Fruit fly (Drosophila melanogaster) whole organism, wandering third instar larva: ENCODE measurements around the gene CG31904.

Source experiments
- CG32264 ChIP-seq: fragments of 200-800 bp; sonication (Bioruptor generic); optimal IDR thresholded peaks from 2 replicates; lab custom pipeline; 2016; ENCODE audit warnings: missing biosample characterization, missing genetic modification characterization
- CG9705 ChIP-seq: fragments of 200-800 bp; sonication (Bioruptor generic); optimal IDR thresholded peaks from 2 replicates; lab custom pipeline; 2018; ENCODE audit warnings: missing biosample characterization, mild to moderate bottlenecking, missing genetic modification characterization
- CrebA ChIP-seq: fragments of 200-800 bp; sonication (Bioruptor generic); optimal IDR thresholded peaks from 2 replicates; lab custom pipeline; 2016; ENCODE audit warnings: missing biosample characterization, mild to moderate bottlenecking, missing genetic modification characterization, borderline replicate concordance
- Dfd ChIP-seq: fragments of >200 bp; optimal IDR thresholded peaks from 2 replicates; lab custom pipeline; 2017; ENCODE audit warnings: missing biosample characterization, missing genetic modification characterization
- Dif ChIP-seq: fragments of 200-275, 200-300 bp; sonication (Bioruptor generic); optimal IDR thresholded peaks from 2 replicates; lab custom pipeline; 2018; ENCODE audit warnings: missing biosample characterization, missing genetic modification characterization; ENCODE audit not compliant: partially characterized antibody
- HLH106 ChIP-seq: fragments of 200-800 bp; optimal IDR thresholded peaks from 3 replicates; lab custom pipeline; 2019; ENCODE audit warnings: missing biosample characterization, mild to moderate bottlenecking, missing genetic modification characterization, moderate library complexity
- Hr78 ChIP-seq: fragments of >200 bp; optimal IDR thresholded peaks from 2 replicates; lab custom pipeline; 2017; ENCODE audit warnings: missing biosample characterization, missing genetic modification characterization
- Hr83 ChIP-seq: fragments of 200-300 bp; sonication (Bioruptor generic); optimal IDR thresholded peaks from 2 replicates; lab custom pipeline; 2016; ENCODE audit warnings: missing biosample characterization, mild to moderate bottlenecking, missing genetic modification characterization, moderate library complexity; ENCODE audit not compliant: poor library complexity, severe bottlenecking
- Mio ChIP-seq: sonication (Bioruptor generic); optimal IDR thresholded peaks from 2 replicates; lab custom pipeline; 2016; ENCODE audit warnings: missing biosample characterization, missing genetic modification characterization
- Myc ChIP-seq: fragments of >200 bp; optimal IDR thresholded peaks from 2 replicates; lab custom pipeline; 2017
- N ChIP-seq: fragments of >200 bp; optimal IDR thresholded peaks from 2 replicates; lab custom pipeline; 2018; ENCODE audit warnings: missing biosample characterization, missing external identifiers, missing genetic modification characterization
- OdsH ChIP-seq: fragments of 200-800 bp; sonication (Bioruptor generic); optimal IDR thresholded peaks from 2 replicates; lab custom pipeline; 2016; ENCODE audit warnings: missing biosample characterization, mild to moderate bottlenecking, missing genetic modification characterization
- Sp1 ChIP-seq: fragments of 200-800 bp; sonication (Bioruptor generic); optimal IDR thresholded peaks from 3 replicates; lab custom pipeline; 2019; ENCODE audit warnings: missing biosample characterization, mild to moderate bottlenecking, missing genetic modification characterization, moderate library complexity
- Vsx2 ChIP-seq: fragments of 200-300, 225-300 bp; sonication (Bioruptor generic); optimal IDR thresholded peaks from 2 replicates; lab custom pipeline; 2018; ENCODE audit warnings: missing biosample characterization, missing genetic modification characterization; ENCODE audit not compliant: partially characterized antibody
- br ChIP-seq: fragments of 200-800 bp; sonication (Bioruptor generic); optimal IDR thresholded peaks from 2 replicates; lab custom pipeline; 2016; ENCODE audit warnings: missing biosample characterization, missing genetic modification characterization
- brk ChIP-seq: fragments of 200-800 bp; sonication (Bioruptor generic); optimal IDR thresholded peaks from 2 replicates; lab custom pipeline; 2016; ENCODE audit warnings: missing biosample characterization, mild to moderate bottlenecking, missing genetic modification characterization
- dl ChIP-seq, 2 experiments: fragments of 175-275, 200-275 bp in 1 of 2; fragments of 200-275 bp in 1 of 2; sonication (Bioruptor generic); optimal IDR thresholded peaks; lab custom pipeline; 2018; ENCODE audit warnings: mild to moderate bottlenecking in 2 of 2, missing biosample characterization in 2 of 2, missing genetic modification characterization in 2 of 2, moderate library complexity in 2 of 2; ENCODE audit not compliant: partially characterized antibody in 2 of 2, insufficient read depth in 1 of 2
- dmrt93B ChIP-seq: fragments of 200-800 bp; sonication (Bioruptor generic); optimal IDR thresholded peaks from 2 replicates; lab custom pipeline; 2018; ENCODE audit warnings: missing biosample characterization, mild to moderate bottlenecking, missing genetic modification characterization
- ey ChIP-seq: fragments of 200-800 bp; sonication (Bioruptor generic); optimal IDR thresholded peaks from 2 replicates; lab custom pipeline; 2016; ENCODE audit warnings: missing biosample characterization, missing genetic modification characterization
- foxo ChIP-seq, 2 experiments: fragments of 200-800 bp; sonication (Bioruptor generic); optimal IDR thresholded peaks; 2 replicates in 1 of 2; 3 replicates in 1 of 2; lab custom pipeline; 2016 to 2017; ENCODE audit warnings: missing biosample characterization in 2 of 2, missing genetic modification characterization in 2 of 2
- fru ChIP-seq: fragments of 200-800 bp; sonication (Bioruptor generic); optimal IDR thresholded peaks from 3 replicates; lab custom pipeline; 2016; ENCODE audit warnings: missing biosample characterization, mild to moderate bottlenecking, missing genetic modification characterization
- h ChIP-seq: fragments of 200-800 bp; sonication (Bioruptor generic); optimal IDR thresholded peaks from 3 replicates; lab custom pipeline; 2016; ENCODE audit warnings: missing biosample characterization, mild to moderate bottlenecking, missing genetic modification characterization
- jim ChIP-seq: fragments of 175-275, 200-325 bp; sonication (Bioruptor generic); optimal IDR thresholded peaks from 2 replicates; lab custom pipeline; 2016; ENCODE audit warnings: missing biosample characterization, mild to moderate bottlenecking, missing genetic modification characterization
- lola ChIP-seq: fragments of >200 bp; optimal IDR thresholded peaks from 2 replicates; lab custom pipeline; 2017; ENCODE audit warnings: missing biosample characterization, missing genetic modification characterization
- pan ChIP-seq: fragments of >200 bp; optimal IDR thresholded peaks from 2 replicates; lab custom pipeline; 2017
- psq ChIP-seq: fragments of 200-800 bp; sonication (Bioruptor generic); optimal IDR thresholded peaks from 3 replicates; lab custom pipeline; 2017; ENCODE audit warnings: missing biosample characterization, mild to moderate bottlenecking, missing genetic modification characterization, moderate library complexity
- sv ChIP-seq: fragments of 200-800 bp; sonication (Bioruptor generic); optimal IDR thresholded peaks from 3 replicates; lab custom pipeline; 2016; ENCODE audit warnings: missing biosample characterization, missing genetic modification characterization
- tai ChIP-seq: sonication (Bioruptor generic); optimal IDR thresholded peaks from 2 replicates; lab custom pipeline; 2016; ENCODE audit warnings: missing biosample characterization, missing genetic modification characterization
- usp ChIP-seq: fragments of >200 bp; optimal IDR thresholded peaks from 2 replicates; lab custom pipeline; 2017; ENCODE audit warnings: missing biosample characterization, missing genetic modification characterization
- woc ChIP-seq: sonication (Bioruptor generic); optimal IDR thresholded peaks from 2 replicates; lab custom pipeline; 2016; ENCODE audit warnings: missing biosample characterization, mild to moderate bottlenecking, missing genetic modification characterization

The CG31904 gene

DNA sequence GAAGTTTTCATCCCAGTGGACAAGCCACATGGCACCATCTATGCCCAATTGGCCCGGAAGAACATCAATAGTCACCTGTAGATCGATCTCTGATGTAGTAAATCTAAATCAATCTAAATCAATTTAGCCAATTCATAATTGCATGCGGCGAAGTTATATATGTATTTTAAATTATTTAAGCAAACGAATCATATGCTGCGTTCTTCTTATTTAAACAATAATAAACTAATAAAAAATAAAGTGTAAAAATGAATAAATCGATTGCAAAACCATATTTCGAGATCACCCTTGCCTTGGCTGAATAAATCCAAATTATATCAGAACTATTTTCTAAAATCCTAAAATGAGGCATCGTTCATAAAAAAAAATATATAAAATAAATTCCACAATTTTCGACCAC lies 42.6 kb upstream of the CG31904 start, which contains the start of gene CG7164:
TSS of gene CG7164 (plus strand) at position 301 of the 400 bp plus-strand sequence.
- no peak for TF ChIP-seq usp (GFP tag; lab: Kevin White, UChicago)
- TF ChIP-seq Myc: no peak
- no peak for TF ChIP-seq dl (GFP tag; optimal IDR thresholded peaks at IDR 0.05; lab: Kevin White, UChicago; ENCODE audit: insufficient read depth in 1 of 2, partially characterized antibody in 2 of 2)
- no peak for TF ChIP-seq foxo (GFP tag; optimal IDR thresholded peaks at IDR 0.05; lab: Kevin White, UChicago)
- TF ChIP-seq tai (GFP tag; lab: Kevin White, UChicago): no peak
- TF ChIP-seq Hr78 (GFP tag; lab: Kevin White, UChicago): no peak
- no peak for TF ChIP-seq br (GFP tag; lab: Kevin White, UChicago)
- no peak for TF ChIP-seq Dif (GFP tag; lab: Kevin White, UChicago)
- no peak for TF ChIP-seq dmrt93B (GFP tag; lab: Kevin White, UChicago)
- no peak for TF ChIP-seq HLH106
- no peak for TF ChIP-seq CG9705 (GFP tag; lab: Kevin White, UChicago)
- no peak for TF ChIP-seq brk (GFP tag; lab: Kevin White, UChicago)
- TF ChIP-seq OdsH (GFP tag; lab: Kevin White, UChicago): no peak
- TF ChIP-seq lola (GFP tag; lab: Kevin White, UChicago): no peak
- TF ChIP-seq woc (GFP tag; lab: Kevin White, UChicago): no peak
- TF ChIP-seq, all 38 proteins: peak for 0

DNA sequence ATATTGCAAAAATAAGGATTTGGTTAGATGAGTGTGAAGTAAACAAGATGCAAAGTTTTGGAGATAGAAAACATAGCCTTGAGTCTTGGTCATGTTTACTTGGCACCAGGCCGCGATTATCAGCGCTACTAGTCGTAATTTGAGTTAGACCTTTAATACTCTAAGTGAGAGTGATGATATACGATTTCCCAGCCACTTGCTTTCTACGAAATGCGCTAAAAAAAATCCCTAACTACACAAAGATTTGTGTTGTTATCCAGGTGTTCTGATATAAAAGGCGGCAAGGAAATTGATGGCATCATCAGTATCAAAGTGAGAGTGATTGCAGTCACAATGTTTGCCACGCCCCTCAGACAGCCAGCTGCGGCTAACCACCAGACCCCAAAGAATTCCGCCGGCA lies 41.2 kb upstream of the CG31904 start, which contains the start of gene Uro:
TSS of gene Uro (plus strand) at position 301 of the 400 bp plus-strand sequence.
- TF ChIP-seq br (GFP tag; lab: Kevin White, UChicago) (no peak), CG32264 (no peak), sv (GFP tag; lab: Kevin White, UChicago) (no peak), tai (GFP tag; lab: Kevin White, UChicago) (no peak), HLH106 (no peak), brk (GFP tag; lab: Kevin White, UChicago) (no peak), Dfd (no peak), Myc (no peak), jim (GFP tag; lab: Kevin White, UChicago) (no peak), h (no peak), foxo (GFP tag; optimal IDR thresholded peaks at IDR 0.05; lab: Kevin White, UChicago) (no peak), CG9705 (GFP tag; lab: Kevin White, UChicago) (no peak), psq (no peak), usp (GFP tag; lab: Kevin White, UChicago) (no peak), ey (GFP tag; lab: Kevin White, UChicago) (no peak), Sp1 (no peak)

DNA sequence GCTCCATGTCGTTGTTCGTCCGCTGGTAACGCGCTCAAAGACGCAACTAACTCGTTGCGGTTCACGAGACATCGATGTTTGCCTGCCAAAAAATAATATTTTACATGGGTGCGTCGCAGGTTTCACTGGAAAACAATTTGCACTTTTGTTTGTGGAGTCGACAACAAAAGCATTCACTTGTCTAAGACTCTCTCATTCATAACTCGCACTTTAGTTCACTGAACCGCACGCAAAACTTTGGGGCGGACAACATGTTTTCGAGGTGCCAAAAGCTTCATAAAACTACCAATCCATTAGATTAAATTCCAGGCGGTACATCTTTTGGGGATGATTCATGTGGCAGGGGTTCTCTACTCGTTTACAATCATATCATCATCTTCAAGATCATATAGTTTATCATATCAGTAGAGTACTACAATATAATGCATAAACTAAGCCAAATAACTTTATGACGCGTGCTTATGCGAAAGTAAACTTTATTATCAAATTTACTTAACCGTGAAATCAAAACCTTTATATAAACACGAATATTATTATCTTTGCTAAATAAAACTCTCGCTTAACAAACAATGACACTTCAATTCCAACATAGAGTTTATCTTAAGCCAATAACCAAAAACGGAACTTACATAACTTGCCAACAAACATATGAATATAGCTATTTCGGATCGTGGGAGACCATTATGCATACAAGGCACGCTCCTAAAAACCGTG lies 39.5 kb upstream of the CG31904 start, which contains the start of gene CG7179:
TSS of gene CG7179 (minus strand) at position 51 of the 714 bp plus-strand sequence.
- TF ChIP-seq pan (no peak), dmrt93B (GFP tag; lab: Kevin White, UChicago) (no peak), Myc (no peak), CG32264 (no peak)

DNA sequence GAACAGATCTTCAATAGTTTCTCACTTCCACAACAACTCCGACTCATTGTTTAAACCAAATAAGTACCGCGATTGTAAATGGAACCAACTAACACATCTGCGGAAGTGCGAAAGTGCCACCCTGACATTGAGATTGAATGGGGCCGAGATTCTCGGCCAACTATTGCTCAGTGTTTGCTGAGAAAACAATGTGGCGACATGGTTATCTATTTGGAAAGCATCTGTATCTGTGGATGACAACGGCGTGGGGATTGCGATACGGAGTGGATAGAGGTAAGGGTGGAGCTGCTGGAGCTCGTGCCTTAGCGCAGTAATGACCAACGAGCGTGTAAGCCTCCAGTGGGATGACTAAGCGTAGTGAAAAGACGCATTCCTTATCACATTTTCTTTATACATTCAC lies 36.7 kb upstream of the CG31904 start:
- TF ChIP-seq Mio (no peak), dl (GFP tag; optimal IDR thresholded peaks at IDR 0.05; lab: Kevin White, UChicago; ENCODE audit: insufficient read depth in 1 of 2, partially characterized antibody in 2 of 2) (no peak), N (no peak), br (GFP tag; lab: Kevin White, UChicago) (no peak), HLH106 (no peak), lola (GFP tag; lab: Kevin White, UChicago) (no peak), fru (GFP tag; lab: Kevin White, UChicago) (no peak), OdsH (GFP tag; lab: Kevin White, UChicago) (no peak), Dif (GFP tag; lab: Kevin White, UChicago) (no peak), jim (GFP tag; lab: Kevin White, UChicago) (no peak), pan (no peak)

DNA sequence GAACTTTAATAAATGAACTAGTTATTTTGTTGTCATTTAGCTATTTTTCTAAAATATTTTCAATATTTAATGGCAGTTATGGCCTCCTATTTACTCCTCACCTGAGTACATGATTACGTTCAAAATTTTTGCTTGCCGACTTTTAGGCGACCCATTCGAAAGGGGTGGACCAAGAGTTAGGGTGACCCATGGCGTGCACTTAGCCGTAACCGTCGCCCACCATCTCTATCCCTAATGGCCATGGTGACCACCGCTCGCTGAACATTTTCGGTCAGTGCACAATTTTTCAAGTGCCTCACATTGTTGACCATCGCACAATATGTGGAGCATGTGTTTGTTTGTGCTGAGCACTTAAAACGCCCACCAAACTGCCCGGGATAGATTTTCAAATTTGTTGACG lies 33.3 kb upstream of the CG31904 start:
- TF ChIP-seq Myc (no peak), ey (GFP tag; lab: Kevin White, UChicago) (no peak), Dif (GFP tag; lab: Kevin White, UChicago) (no peak), Vsx2 (GFP tag; lab: Kevin White, UChicago) (no peak), jim (GFP tag; lab: Kevin White, UChicago) (no peak), pan (no peak), Hr78 (GFP tag; lab: Kevin White, UChicago) (no peak), CrebA (GFP tag; lab: Kevin White, UChicago) (no peak), sv (GFP tag; lab: Kevin White, UChicago) (no peak), foxo (GFP tag; optimal IDR thresholded peaks at IDR 0.05; lab: Kevin White, UChicago) (no peak), h (no peak), Hr83 (GFP tag; lab: Kevin White, UChicago) (no peak), CG9705 (GFP tag; lab: Kevin White, UChicago) (no peak), HLH106 (no peak), brk (GFP tag; lab: Kevin White, UChicago) (no peak), dl (GFP tag; optimal IDR thresholded peaks at IDR 0.05; lab: Kevin White, UChicago; ENCODE audit: insufficient read depth in 1 of 2, partially characterized antibody in 2 of 2) (no peak)
